Fruit fly (Drosophila melanogaster) whole organism, adult: Measurements from ENCODE around the gene png.

Experiments
- CG11617 ChIP-seq: fragments of 200-800 bp; sonication (Bioruptor generic); optimal IDR thresholded peaks from 2 replicates; lab custom pipeline; 2017; ENCODE audit warnings: mild to moderate bottlenecking, missing biosample characterization, missing genetic modification reagents, missing genetic modification characterization
- CG12768 ChIP-seq: fragments of 200-800 bp; sonication (Bioruptor generic); optimal IDR thresholded peaks from 2 replicates; lab custom pipeline; 2017; ENCODE audit warnings: missing biosample characterization, missing genetic modification characterization, mild to moderate bottlenecking, moderate library complexity, missing genetic modification reagents
- CG14711 ChIP-seq: fragments of 200-800 bp; sonication (Bioruptor generic); optimal IDR thresholded peaks from 2 replicates; lab custom pipeline; 2018; ENCODE audit warnings: missing biosample characterization, mild to moderate bottlenecking, missing genetic modification characterization, moderate library complexity
- CG1620 ChIP-seq: fragments of 200-800 bp; sonication (Bioruptor generic); optimal IDR thresholded peaks from 2 replicates; lab custom pipeline; 2016; ENCODE audit warnings: missing biosample characterization, missing genetic modification characterization
- CG33017 ChIP-seq: fragments of 200-800 bp; sonication (Bioruptor generic); optimal IDR thresholded peaks from 2 replicates; lab custom pipeline; 2018; ENCODE audit warnings: missing biosample characterization, mild to moderate bottlenecking, missing genetic modification characterization, moderate library complexity
- CG5204 ChIP-seq: fragments of 200-800 bp; sonication (Bioruptor generic); optimal IDR thresholded peaks from 2 replicates; lab custom pipeline; 2016; ENCODE audit warnings: missing biosample characterization, missing genetic modification characterization
- CG7045 ChIP-seq: fragments of 200-800 bp; sonication (Bioruptor generic); optimal IDR thresholded peaks from 2 replicates; lab custom pipeline; 2017; ENCODE audit warnings: missing biosample characterization, mild to moderate bottlenecking, missing genetic modification characterization
- CG7101 ChIP-seq: fragments of 200-800 bp; sonication (Bioruptor generic); optimal IDR thresholded peaks from 2 replicates; lab custom pipeline; 2018; ENCODE audit warnings: missing biosample characterization, mild to moderate bottlenecking, missing genetic modification characterization, moderate library complexity
- Clk ChIP-seq: fragments of 200-800 bp; sonication (Bioruptor generic); optimal IDR thresholded peaks from 2 replicates; lab custom pipeline; 2017; ENCODE audit warnings: missing biosample characterization, missing genetic modification characterization
- Crg-1 ChIP-seq: fragments of 200-800 bp; sonication (Bioruptor generic); optimal IDR thresholded peaks from 2 replicates; lab custom pipeline; 2016; ENCODE audit warnings: missing biosample characterization, missing genetic modification characterization
- Hr96 ChIP-seq: fragments of 200-800 bp; sonication (Bioruptor generic); optimal IDR thresholded peaks from 2 replicates; lab custom pipeline; 2016; ENCODE audit warnings: missing biosample characterization, missing genetic modification characterization
- Mnt ChIP-seq: fragments of 200-800 bp; sonication (Bioruptor generic); optimal IDR thresholded peaks from 2 replicates; lab custom pipeline; 2016; ENCODE audit warnings: missing biosample characterization, mild to moderate bottlenecking, missing genetic modification characterization
- bab1 ChIP-seq: fragments of 200-800 bp; sonication (Bioruptor generic); optimal IDR thresholded peaks from 3 replicates; lab custom pipeline; 2019; ENCODE audit warnings: missing biosample characterization, mild to moderate bottlenecking, missing genetic modification characterization, moderate library complexity
- cic ChIP-seq: fragments of 200-800 bp; sonication (Bioruptor generic); optimal IDR thresholded peaks from 2 replicates; lab custom pipeline; 2017; ENCODE audit warnings: missing biosample characterization, mild to moderate bottlenecking, missing genetic modification characterization, moderate library complexity
- cnc ChIP-seq, 2 experiments: fragments of >200 bp; optimal IDR thresholded peaks; 2 replicates each; lab custom pipeline; 2017
- kay ChIP-seq: fragments of 200-800 bp; sonication (Bioruptor generic); peaks from one replicate; lab custom pipeline; 2016; ENCODE audit warnings: missing biosample characterization, missing genetic modification characterization, borderline replicate concordance
- ovo ChIP-seq: fragments of 200-800 bp; sonication (Bioruptor generic); optimal IDR thresholded peaks from 2 replicates; lab custom pipeline; 2016; ENCODE audit warnings: missing biosample characterization, missing genetic modification characterization
- pad ChIP-seq: fragments of 200-800 bp; sonication (Bioruptor generic); optimal IDR thresholded peaks from 3 replicates; lab custom pipeline; 2017; ENCODE audit warnings: missing biosample characterization, missing genetic modification characterization, mild to moderate bottlenecking, moderate library complexity, missing genetic modification reagents
- tj ChIP-seq: fragments of 200-800 bp; sonication (Bioruptor generic); optimal IDR thresholded peaks from 3 replicates; lab custom pipeline; 2017; ENCODE audit warnings: missing biosample characterization, mild to moderate bottlenecking, missing genetic modification characterization, moderate library complexity
- toe ChIP-seq: fragments of 200-800 bp; sonication (Bioruptor generic); optimal IDR thresholded peaks from 2 replicates; lab custom pipeline; 2016; ENCODE audit warnings: missing biosample characterization, missing genetic modification characterization

Gene png

DNA sequence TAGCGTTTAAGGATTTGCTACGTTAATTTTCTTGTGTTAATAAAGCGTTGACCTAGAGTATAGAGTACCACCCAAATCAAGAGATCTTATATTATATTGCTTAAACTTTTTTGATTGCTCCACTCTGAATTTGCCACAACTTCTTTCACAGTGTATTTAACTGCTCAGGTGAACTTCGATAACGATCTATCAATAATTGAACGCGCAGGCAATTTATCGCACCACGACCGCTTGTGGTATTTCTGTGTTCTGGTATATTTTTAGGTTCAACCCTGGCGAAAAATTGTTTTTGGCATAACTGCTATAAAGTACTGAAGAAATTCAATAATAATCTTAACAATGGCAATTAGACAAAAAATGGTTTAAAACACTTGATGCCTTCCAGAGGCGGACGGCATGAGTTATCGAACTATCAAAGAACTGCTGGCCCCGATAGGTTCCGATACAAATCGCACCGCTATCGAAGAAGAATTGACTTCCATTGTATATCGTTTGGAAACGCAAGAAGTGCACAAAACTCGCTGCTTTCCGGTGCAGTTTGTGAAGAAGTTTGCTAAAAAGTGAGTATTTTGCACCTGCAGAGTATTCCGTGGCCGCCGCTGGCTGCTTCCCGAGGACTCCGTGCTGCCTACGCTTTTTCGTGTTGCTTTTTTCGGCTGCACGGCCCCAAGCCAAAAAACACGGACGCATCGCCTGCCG, 12.9 kb upstream of the png start, which contains the start of gene ssx:
TSS of gene ssx (plus strand) at position 477 of the 699 bp plus-strand sequence.
- TF ChIP-seq CG14711 (tag; lab: Kevin White, UChicago) (peak; percentile 24), ovo (GFP tag; lab: Kevin White, UChicago) (no peak), kay (no peak), CG7101 (tag; lab: Kevin White, UChicago) (peak; percentile 53), Crg-1 (peak; percentile 50), Clk (GFP tag; lab: Kevin White, UChicago) (no peak), pad (GFP tag; lab: Kevin White, UChicago) (no peak), CG12768 (GFP tag; lab: Kevin White, UChicago) (no peak), tj (peak; percentile 62), cnc (optimal IDR thresholded peaks at IDR 0.05; lab: Kevin White, UChicago) (no peak), bab1 (peak; percentile 57), CG11617 (GFP tag; lab: Kevin White, UChicago) (peak; percentile 20), Mnt (GFP tag; lab: Kevin White, UChicago) (peak; percentile 31), toe (GFP tag; lab: Kevin White, UChicago) (no peak)

DNA sequence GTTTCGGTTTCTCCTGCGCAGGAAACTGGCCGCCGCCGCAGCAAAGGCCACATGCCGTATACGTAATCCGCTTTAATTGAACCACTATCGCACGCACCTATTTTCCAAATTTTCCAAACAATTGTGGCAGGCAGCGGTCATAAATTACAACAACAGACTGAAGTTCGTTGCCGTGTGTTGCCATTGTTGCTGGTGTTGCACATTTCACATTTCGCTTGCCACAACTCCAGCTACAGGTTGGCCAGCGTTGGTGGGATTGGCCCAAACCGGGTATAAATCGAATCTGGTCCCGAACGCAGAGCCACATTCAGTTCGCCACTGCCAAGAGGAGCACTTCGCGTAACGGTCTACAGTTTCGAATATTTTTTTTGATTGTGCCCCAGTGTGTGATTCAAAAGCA, 11.5 kb upstream of the png start, which contains the start of gene CG14770:
TSS of gene CG14770 (plus strand) at position 301 of the 400 bp plus-strand sequence.
- TF ChIP-seq Mnt (GFP tag; lab: Kevin White, UChicago) (no peak), CG7045 (GFP tag; lab: Kevin White, UChicago) (no peak), pad (GFP tag; lab: Kevin White, UChicago) (no peak), Crg-1 (no peak), ovo (GFP tag; lab: Kevin White, UChicago) (no peak), cnc (optimal IDR thresholded peaks at IDR 0.05; lab: Kevin White, UChicago) (no peak), bab1 (no peak), Hr96 (GFP tag; lab: Kevin White, UChicago) (no peak), CG7101 (tag; lab: Kevin White, UChicago) (no peak), CG33017 (tag; lab: Kevin White, UChicago) (no peak), tj (no peak), Clk (GFP tag; lab: Kevin White, UChicago) (no peak), kay (no peak), cic (no peak), CG11617 (GFP tag; lab: Kevin White, UChicago) (no peak), toe (GFP tag; lab: Kevin White, UChicago) (no peak), CG12768 (GFP tag; lab: Kevin White, UChicago) (no peak), CG5204 (no peak)

DNA sequence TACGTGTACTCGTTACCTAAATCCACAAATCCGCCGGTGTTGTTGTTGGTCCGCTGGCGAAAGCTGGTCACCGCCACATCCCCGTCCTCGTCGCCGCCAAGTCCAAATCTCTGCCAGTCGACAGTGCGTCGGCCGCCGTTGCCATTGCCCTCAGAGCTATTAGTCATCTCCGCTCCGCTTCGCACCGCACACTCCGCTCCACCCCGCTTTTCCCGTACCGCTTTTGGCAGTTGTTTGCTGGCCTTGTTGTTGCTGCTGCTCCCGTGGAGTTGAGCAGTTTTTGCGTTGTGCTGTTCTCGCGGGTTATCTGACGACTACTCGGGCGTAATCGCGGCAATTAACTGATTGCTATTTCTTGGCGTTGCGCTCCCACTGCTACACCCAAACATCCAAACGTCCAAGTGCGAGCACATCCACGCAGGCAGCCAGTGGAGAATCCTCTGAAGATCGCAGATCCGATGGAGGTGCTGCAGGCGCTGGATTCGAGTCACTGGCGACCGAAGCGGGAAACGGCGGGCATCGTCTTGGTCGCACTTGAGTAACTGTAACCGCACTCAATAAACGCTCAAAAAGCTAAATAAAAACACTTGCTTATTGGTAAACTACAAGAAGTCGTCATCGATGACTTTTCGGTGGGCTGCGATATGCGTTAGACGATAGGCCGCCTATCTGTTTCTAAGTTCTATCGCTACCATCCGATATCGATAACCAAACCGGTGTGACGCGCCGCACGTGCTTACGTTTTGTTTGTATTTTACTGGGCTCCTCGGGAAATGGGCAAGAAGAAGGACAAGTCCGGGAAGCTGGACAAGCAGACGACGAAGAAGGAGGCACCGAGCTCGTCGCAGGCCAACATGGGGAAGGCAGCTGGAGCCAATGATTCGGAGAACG, 3.8 kb downstream of the png start, which contains the start of the genes CG12773 and CG11417:
TSS of gene CG12773 (minus strand) at position 660 of the 891 bp plus-strand sequence.
TSS of gene CG11417 (plus strand) at position 693 of the 891 bp plus-strand sequence.
- TF ChIP-seq ovo (GFP tag; lab: Kevin White, UChicago) (no peak), CG7101 (tag; lab: Kevin White, UChicago) (no peak), CG11617 (GFP tag; lab: Kevin White, UChicago) (no peak), CG1620 (GFP tag; lab: Kevin White, UChicago) (no peak), Clk (GFP tag; lab: Kevin White, UChicago) (no peak), CG7045 (GFP tag; lab: Kevin White, UChicago) (no peak), Crg-1 (no peak), cic (peak; percentile 7), bab1 (peak; percentile 7), toe (GFP tag; lab: Kevin White, UChicago) (no peak), cnc (optimal IDR thresholded peaks at IDR 0.05; lab: Kevin White, UChicago) (no peak), CG5204 (no peak), CG12768 (GFP tag; lab: Kevin White, UChicago) (no peak), kay (no peak), pad (GFP tag; lab: Kevin White, UChicago) (no peak), tj (no peak), Mnt (GFP tag; lab: Kevin White, UChicago) (peak; percentile 94), CG14711 (tag; lab: Kevin White, UChicago) (no peak)

DNA sequence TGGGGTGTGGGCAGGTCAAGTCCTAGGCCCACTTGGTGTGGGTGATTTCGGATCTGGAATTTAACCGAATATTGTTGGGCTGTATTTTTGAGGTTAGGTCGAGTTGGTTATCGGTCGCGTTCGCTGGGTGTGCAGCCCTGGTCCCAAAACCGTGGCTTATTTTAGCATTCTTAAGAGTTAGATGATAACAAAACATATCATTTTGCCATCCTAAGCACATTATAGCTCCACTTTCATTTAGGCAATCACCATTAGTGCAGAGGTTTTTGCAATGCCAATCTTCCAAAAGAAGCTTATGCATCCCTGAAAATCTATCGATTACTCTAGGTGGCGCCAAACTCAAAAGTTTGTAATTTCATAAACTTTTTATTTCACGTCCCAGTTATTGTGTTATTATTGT, 8.1 kb downstream of the png start, which contains the start of gene MTPAP:
TSS of gene MTPAP (minus strand) at position 103 of the 400 bp plus-strand sequence.
- TF ChIP-seq CG12768 (GFP tag; lab: Kevin White, UChicago) (no peak), tj (peak; percentile 23), CG11617 (GFP tag; lab: Kevin White, UChicago) (peak; percentile 30), Mnt (GFP tag; lab: Kevin White, UChicago) (peak; percentile 74), cnc (optimal IDR thresholded peaks at IDR 0.05; lab: Kevin White, UChicago) (no peak), bab1 (peak; percentile 59)

DNA sequence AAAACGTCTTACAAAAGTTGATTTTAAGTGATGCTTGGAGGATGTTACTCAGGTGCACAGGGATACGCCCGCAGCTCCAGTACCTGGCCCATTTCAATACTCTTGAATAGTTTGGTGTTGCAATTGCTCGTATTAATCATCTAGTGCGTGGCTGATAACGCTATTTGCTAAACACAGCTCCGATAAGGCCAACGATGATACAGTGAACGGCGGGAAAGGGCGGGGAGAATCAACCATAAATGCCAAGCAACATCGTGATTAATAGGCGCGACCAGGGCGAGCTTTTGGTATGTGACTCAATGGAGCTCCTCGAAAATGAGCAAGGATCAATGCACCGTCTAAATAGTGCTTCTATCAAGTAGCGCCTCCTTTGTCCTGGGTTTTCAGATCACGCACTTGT, 10.6 kb downstream of the png start:
- TF ChIP-seq Mnt (GFP tag; lab: Kevin White, UChicago): peak; percentile 11
- TF ChIP-seq CG7101 (tag; lab: Kevin White, UChicago): no peak
- TF ChIP-seq CG11617 (GFP tag; lab: Kevin White, UChicago): no peak
